Comparison of ENCODE assay signal across 4 fruit fly cellular contexts in the genomic region with DNA sequence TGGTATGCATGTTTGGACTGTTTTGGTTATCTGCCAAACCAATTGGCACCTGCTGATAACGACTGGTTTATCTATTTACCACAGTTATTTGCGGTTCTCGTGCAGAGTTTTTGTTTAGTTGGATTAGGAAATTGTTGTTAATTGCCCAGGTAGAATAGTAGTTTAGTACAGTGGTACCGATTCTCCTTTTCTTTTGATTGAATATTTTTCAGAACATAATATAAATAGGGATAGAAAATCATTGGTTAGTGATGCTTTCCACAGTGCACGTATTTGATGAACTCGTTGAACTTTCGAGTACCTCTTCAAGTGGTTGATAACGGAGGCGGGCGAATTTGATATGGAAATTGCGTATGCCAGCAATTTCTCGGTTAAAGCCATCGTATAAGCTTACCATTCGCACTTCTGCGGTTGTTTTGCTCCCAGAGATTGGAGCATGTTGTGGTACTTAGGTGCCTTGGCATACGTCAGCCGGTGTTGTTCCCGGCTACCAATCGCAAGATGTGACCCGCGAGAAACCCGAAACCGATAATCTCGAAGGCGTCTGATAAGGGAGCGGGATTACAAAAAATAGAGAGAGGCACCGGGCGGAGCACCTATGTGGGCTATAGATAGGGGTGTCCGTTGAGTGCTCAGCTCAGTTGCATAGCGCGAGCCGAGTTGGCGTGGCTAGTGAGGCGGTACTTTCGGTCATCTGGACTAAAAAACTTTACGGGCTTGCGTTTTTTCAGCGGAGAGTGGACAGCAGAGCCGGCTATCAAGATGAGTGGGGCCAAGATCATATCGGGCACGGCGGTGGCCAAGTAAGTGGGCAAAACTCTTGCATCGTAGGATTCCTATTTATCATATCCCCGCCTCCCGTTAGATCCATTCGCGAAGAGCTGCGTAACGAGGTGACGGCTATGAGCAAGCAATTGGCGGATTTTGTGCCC.
TF ChIP-seq lines count a peak whose summit lies in the region.

No protein-coding gene starts in this region.

- TF ChIP-seq CTCF in whole organism, embryonic (GFP tag; optimal IDR thresholded peaks at IDR 0.05; lab: Kevin White, UChicago) = no peak

TF ChIP-seq in whole organism, adult, 20 proteins besides CTCF, POLR2A, EP300 and RAD21:
- TF ChIP-seq CG11617 (GFP tag; optimal IDR thresholded peaks at IDR 0.05; lab: Kevin White, UChicago) (peak; percentile 6), tj (GFP tag; optimal IDR thresholded peaks at IDR 0.05; lab: Kevin White, UChicago) (peak; percentile 8), cic (GFP tag; optimal IDR thresholded peaks at IDR 0.05; lab: Kevin White, UChicago) (peak; percentile 1), CG5204 (GFP tag; optimal IDR thresholded peaks at IDR 0.05; lab: Kevin White, UChicago) (no peak), bab1 (GFP tag; optimal IDR thresholded peaks at IDR 0.05; lab: Kevin White, UChicago) (no peak), ovo (GFP tag; optimal IDR thresholded peaks at IDR 0.05; lab: Kevin White, UChicago) (no peak), kay (GFP tag; lab: Kevin White, UChicago; ENCODE audit: borderline replicate concordance) (no peak)

TF ChIP-seq in whole organism, embryonic, 481 proteins besides CTCF, POLR2A, EP300 and RAD21 (continues in another document):
- TF ChIP-seq run (tag; optimal IDR thresholded peaks at IDR 0.05; lab: Kevin White, UChicago) (peak; percentile 62), Fer3 (tag; optimal IDR thresholded peaks at IDR 0.05; lab: Kevin White, UChicago) (peak; percentile 40), CG6813 (GFP tag; optimal IDR thresholded peaks at IDR 0.05; lab: Kevin White, UChicago) (peak; percentile 24), CG34422 (GFP tag; IDR thresholded peaks at IDR 0.05; lab: Robert Waterston, UW) (0 out of 3 replicates have a peak, but pooled peaks have one; percentile 7), Hr78 (GFP tag; optimal IDR thresholded peaks at IDR 0.05; lab: Kevin White, UChicago) (peak in 1 of 2 experiments; percentile 84), lbe (GFP tag; optimal IDR thresholded peaks at IDR 0.05; lab: Kevin White, UChicago) (no peak), tll (GFP tag; optimal IDR thresholded peaks at IDR 0.05; lab: Kevin White, UChicago) (peak in 1 of 2 experiments; percentile 24), CG2120 (GFP tag; optimal IDR thresholded peaks at IDR 0.05; lab: Kevin White, UChicago) (peak; percentile 81), slp2 (GFP tag; optimal IDR thresholded peaks at IDR 0.05; lab: Kevin White, UChicago) (no peak), lov (optimal IDR thresholded peaks at IDR 0.05; lab: Kevin White, UChicago) (no peak), lov (GFP tag; IDR thresholded peaks at IDR 0.05; lab: Robert Waterston, UW) (no peak), Trl (optimal IDR thresholded peaks at IDR 0.05; lab: Kevin White, UChicago) (peak in 1 of 2 experiments; percentile 5), Trl (GFP tag; optimal IDR thresholded peaks at IDR 0.05; lab: Kevin White, UChicago) (no peak), CG12155 (GFP tag; optimal IDR thresholded peaks at IDR 0.05; lab: Kevin White, UChicago) (peak; percentile 25), caup (GFP tag; optimal IDR thresholded peaks at IDR 0.05; lab: Kevin White, UChicago; ENCODE audit: severe bottlenecking) (peak; percentile 23), pan (optimal IDR thresholded peaks at IDR 0.05; lab: Kevin White, UChicago) (no peak), pan (GFP tag; optimal IDR thresholded peaks at IDR 0.05 in 1 of 2, IDR thresholded peaks at IDR 0.05 in 1 of 2) (peak in 1 of 2 experiments; percentile 25), CHES-1-like (GFP tag; optimal IDR thresholded peaks at IDR 0.05; lab: Kevin White, UChicago) (peak; percentile 27), CG13296 (GFP tag; optimal IDR thresholded peaks at IDR 0.05; lab: Kevin White, UChicago) (peak; percentile 36), crol (GFP tag; IDR thresholded peaks at IDR 0.05; lab: Robert Waterston, UW) (no peak), esg (GFP tag; conservative IDR thresholded peaks at IDR 0.05; lab: Robert Waterston, UW) (no peak), Asciz (GFP tag; optimal IDR thresholded peaks at IDR 0.05; lab: Kevin White, UChicago) (no peak), CG9437 (GFP tag; optimal IDR thresholded peaks at IDR 0.05; lab: Kevin White, UChicago) (no peak), z (GFP tag; IDR thresholded peaks at IDR 0.05; lab: Robert Waterston, UW) (no peak)

TF ChIP-seq in whole organism, prepupa, 60 proteins besides CTCF, POLR2A, EP300 and RAD21:
- TF ChIP-seq CG32006 (GFP tag; optimal IDR thresholded peaks at IDR 0.05; lab: Kevin White, UChicago) (no peak), fkh (GFP tag; optimal IDR thresholded peaks at IDR 0.05; lab: Kevin White, UChicago) (peak; percentile 87), CG11762 (GFP tag; optimal IDR thresholded peaks at IDR 0.05; lab: Kevin White, UChicago; ENCODE audit: insufficient read depth) (no peak), CG8632 (GFP tag; optimal IDR thresholded peaks at IDR 0.05; lab: Kevin White, UChicago) (no peak), CG8119 (GFP tag; IDR thresholded peaks at IDR 0.05; lab: Robert Waterston, UW) (no peak), CG11294 (GFP tag; IDR thresholded peaks at IDR 0.05; lab: Robert Waterston, UW) (no peak), topi (GFP tag; optimal IDR thresholded peaks at IDR 0.05; lab: Kevin White, UChicago) (no peak), svp (GFP tag; lab: Kevin White, UChicago) (peak; percentile 99)

TF ChIP-seq in whole organism, wandering third instar larva, 38 proteins besides CTCF, POLR2A, EP300 and RAD21:
- TF ChIP-seq usp (GFP tag; optimal IDR thresholded peaks at IDR 0.05; lab: Kevin White, UChicago) (no peak), ey (GFP tag; optimal IDR thresholded peaks at IDR 0.05; lab: Kevin White, UChicago) (no peak), Abd-B (GFP tag; optimal IDR thresholded peaks at IDR 0.05; lab: Kevin White, UChicago) (no peak), Hr83 (GFP tag; optimal IDR thresholded peaks at IDR 0.05; lab: Kevin White, UChicago; ENCODE audit: poor library complexity, severe bottlenecking) (no peak), sage (GFP tag; optimal IDR thresholded peaks at IDR 0.05; lab: Kevin White, UChicago) (no peak), lola (GFP tag; optimal IDR thresholded peaks at IDR 0.05; lab: Kevin White, UChicago) (no peak), h (GFP tag; optimal IDR thresholded peaks at IDR 0.05; lab: Kevin White, UChicago) (no peak), foxo (GFP tag; optimal IDR thresholded peaks at IDR 0.05; lab: Kevin White, UChicago) (peak in 1 of 2 experiments; percentile 5), CG32264 (GFP tag; optimal IDR thresholded peaks at IDR 0.05; lab: Kevin White, UChicago) (no peak), Rel (GFP tag; optimal IDR thresholded peaks at IDR 0.05; lab: Kevin White, UChicago) (no peak), Rel (tag; optimal IDR thresholded peaks at IDR 0.05; lab: Kevin White, UChicago) (peak; percentile 95), Jra (GFP tag; optimal IDR thresholded peaks at IDR 0.05; lab: Kevin White, UChicago) (no peak), Dif (GFP tag; optimal IDR thresholded peaks at IDR 0.05; lab: Kevin White, UChicago; ENCODE audit: partially characterized antibody) (peak; percentile 44)
